Worm (Caenorhabditis elegans): Measurements from ENCODE around the gene nep-15.

Gene nep-15

ce11 chrX:8404308-8405085 is 32.5 kb downstream of the nep-15 start (continued):
- TF ChIP-seq ceh-24 (tag; optimal IDR thresholded peaks at IDR 0.05) (peak; percentile 78), mec-3 (tag; optimal IDR thresholded peaks at IDR 0.05; ENCODE audit: borderline replicate concordance) (peak; percentile 44), ceh-48 (tag; optimal IDR thresholded peaks at IDR 0.05) (peak; percentile 87), pha-2 (tag; optimal IDR thresholded peaks at IDR 0.05) (peak; percentile 95), pag-3 (tag; optimal IDR thresholded peaks at IDR 0.05; ENCODE audit: borderline replicate concordance) (peak; percentile 46), pha-4 (tag; optimal IDR thresholded peaks at IDR 0.05) (no peak), elt-4 (tag; optimal IDR thresholded peaks at IDR 0.05) (peak; percentile 74), C38D4.7 (GFP tag; optimal IDR thresholded peaks at IDR 0.05) (peak; percentile 92), T23F11.4 (GFP tag; optimal IDR thresholded peaks at IDR 0.05) (peak; percentile 96), odd-2 (tag; optimal IDR thresholded peaks at IDR 0.05) (peak; percentile 76), eyg-1 (tag; optimal IDR thresholded peaks at IDR 0.05) (peak; percentile 95), tbx-2 (tag; optimal IDR thresholded peaks at IDR 0.05) (peak; percentile 98), pqm-1 (tag; optimal IDR thresholded peaks at IDR 0.05) (peak; percentile 88), hlh-8 (tag; optimal IDR thresholded peaks at IDR 0.05) (peak; percentile 92), rnt-1 (tag; optimal IDR thresholded peaks at IDR 0.05) (peak; percentile 98), ttx-3 (tag; optimal IDR thresholded peaks at IDR 0.05) (peak; percentile 93), ceh-31 (tag; optimal IDR thresholded peaks at IDR 0.05) (peak; percentile 95), npax-4 (tag; optimal IDR thresholded peaks at IDR 0.05) (peak; percentile 91), nhr-232 (tag; optimal IDR thresholded peaks at IDR 0.05) (peak; percentile 92), pros-1 (tag; optimal IDR thresholded peaks at IDR 0.05) (peak; percentile 67), unc-3 (GFP tag; conservative IDR thresholded peaks at IDR 0.05) (peak; percentile 96), unc-3 (tag; optimal IDR thresholded peaks at IDR 0.05) (peak; percentile 90), hlh-15 (tag; optimal IDR thresholded peaks at IDR 0.05) (peak; percentile 85), ceh-22 (tag; optimal IDR thresholded peaks at IDR 0.05) (peak; percentile 49), ceh-9 (tag; optimal IDR thresholded peaks at IDR 0.05) (peak; percentile 92)

ce11 chrX:8406815-8407214 is 34.8 kb downstream of the nep-15 start:
- TF ChIP-seq C38D4.7 (GFP tag; optimal IDR thresholded peaks at IDR 0.05) (no peak), rnt-1 (tag; optimal IDR thresholded peaks at IDR 0.05) (no peak), ceh-24 (tag; optimal IDR thresholded peaks at IDR 0.05) (no peak), sdc-2 (tag; optimal IDR thresholded peaks at IDR 0.05) (no peak), ceh-14 (tag; optimal IDR thresholded peaks at IDR 0.05) (no peak), gmeb-2 (tag; optimal IDR thresholded peaks at IDR 0.05) (no peak), hlh-15 (tag; optimal IDR thresholded peaks at IDR 0.05) (no peak)

ce11 chrX:8408267-8408666 is 36.3 kb downstream of the nep-15 start, which contains the start of gene sulp-3:
TSS of gene sulp-3 (minus strand) at chrX:8408367.
- TF ChIP-seq ceh-19 (GFP tag; optimal IDR thresholded peaks at IDR 0.05) (no peak), unc-55 (GFP tag; optimal IDR thresholded peaks at IDR 0.05) (no peak), ceh-18 (tag; optimal IDR thresholded peaks at IDR 0.05) (no peak), sox-4 (tag; optimal IDR thresholded peaks at IDR 0.05) (no peak), Y22D7AL.16 (tag; optimal IDR thresholded peaks at IDR 0.05) (no peak), lim-6 (tag; optimal IDR thresholded peaks at IDR 0.05) (no peak), ceh-45 (GFP tag; IDR thresholded peaks at IDR 0.05) (no peak), sox-2 (GFP tag; IDR thresholded peaks at IDR 0.05) (no peak), nhr-11 (tag; optimal IDR thresholded peaks at IDR 0.05) (no peak), ama-1 (optimal IDR thresholded peaks at IDR 0.05) (no peak), npax-4 (tag; optimal IDR thresholded peaks at IDR 0.05) (no peak), ceh-48 (tag; optimal IDR thresholded peaks at IDR 0.05) (no peak), hlh-15 (tag; optimal IDR thresholded peaks at IDR 0.05) (no peak), ref-2 (tag; optimal IDR thresholded peaks at IDR 0.05) (no peak), T23F11.4 (GFP tag; optimal IDR thresholded peaks at IDR 0.05) (no peak), K02D7.2 (tag; optimal IDR thresholded peaks at IDR 0.05) (no peak)

Measured in whole organism, late embryonic.